Fruit fly (Drosophila melanogaster) whole organism, wandering third instar larva: ENCODE measurements around the gene CG11456.

ENCODE experiments used
- HLH106 ChIP-seq: fragments of 200-800 bp; optimal IDR thresholded peaks from 3 replicates; lab custom pipeline; 2019; ENCODE audit warnings: missing biosample characterization, mild to moderate bottlenecking, missing genetic modification characterization, moderate library complexity
- OdsH ChIP-seq: fragments of 200-800 bp; sonication (Bioruptor generic); optimal IDR thresholded peaks from 2 replicates; lab custom pipeline; 2016; ENCODE audit warnings: missing biosample characterization, mild to moderate bottlenecking, missing genetic modification characterization
- foxo ChIP-seq, 2 experiments: fragments of 200-800 bp; sonication (Bioruptor generic); optimal IDR thresholded peaks; 2 replicates in 1 of 2; 3 replicates in 1 of 2; lab custom pipeline; 2016 to 2017; ENCODE audit warnings: missing biosample characterization in 2 of 2, missing genetic modification characterization in 2 of 2
- h ChIP-seq: fragments of 200-800 bp; sonication (Bioruptor generic); optimal IDR thresholded peaks from 3 replicates; lab custom pipeline; 2016; ENCODE audit warnings: missing biosample characterization, mild to moderate bottlenecking, missing genetic modification characterization
- lola ChIP-seq: fragments of >200 bp; optimal IDR thresholded peaks from 2 replicates; lab custom pipeline; 2017; ENCODE audit warnings: missing biosample characterization, missing genetic modification characterization
- pan ChIP-seq: fragments of >200 bp; optimal IDR thresholded peaks from 2 replicates; lab custom pipeline; 2017
- psq ChIP-seq: fragments of 200-800 bp; sonication (Bioruptor generic); optimal IDR thresholded peaks from 3 replicates; lab custom pipeline; 2017; ENCODE audit warnings: missing biosample characterization, mild to moderate bottlenecking, missing genetic modification characterization, moderate library complexity

DNA sequence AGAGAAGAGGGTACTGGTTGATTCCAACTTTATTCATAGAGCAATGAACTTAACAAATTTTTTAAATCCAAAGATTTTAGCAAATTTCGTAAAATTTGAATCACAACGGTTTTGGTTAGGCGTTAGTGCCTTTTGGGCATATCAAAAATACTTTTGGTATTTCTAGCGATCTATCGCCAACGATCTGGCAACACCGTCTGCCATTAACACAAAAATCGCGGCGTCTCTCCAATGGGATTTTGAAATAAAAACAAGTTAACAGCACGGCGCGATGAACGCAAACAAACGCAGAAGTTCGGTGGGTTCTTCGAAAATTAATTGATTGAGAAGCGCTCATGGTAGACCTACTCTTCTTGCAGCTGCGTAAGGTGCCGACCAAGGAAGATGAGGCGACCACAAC lies 41.6 kb upstream of the CG11456 start, which contains the start of gene Spc105R:
- TF ChIP-seq pan (lab: Kevin White, UChicago) (no peak), OdsH (GFP tag; lab: Kevin White, UChicago) (no peak), lola (GFP tag; lab: Kevin White, UChicago) (no peak), h (GFP tag; lab: Kevin White, UChicago) (no peak), psq (GFP tag; lab: Kevin White, UChicago) (no peak), HLH106 (tag; lab: Kevin White, UChicago) (no peak), foxo (GFP tag; optimal IDR thresholded peaks at IDR 0.05; lab: Kevin White, UChicago) (no peak)
